Fruit fly (Drosophila melanogaster) whole organism, pupa: ENCODE results near the gene CG1092.

Source experiments
- CG13204 ChIP-seq: fragments of 200-800 bp; sonication (Bioruptor generic); optimal IDR thresholded peaks from 2 replicates; lab custom pipeline; 2018; ENCODE audit warnings: missing biosample characterization, mild to moderate bottlenecking, missing genetic modification characterization, moderate library complexity
- CG17806 ChIP-seq: fragments of 200-800 bp; sonication (Bioruptor generic); optimal IDR thresholded peaks from 2 replicates; lab custom pipeline; 2018; ENCODE audit warnings: missing biosample characterization, mild to moderate bottlenecking, missing genetic modification characterization, moderate library complexity
- CG32121 ChIP-seq: fragments of 200-800 bp; sonication (Bioruptor generic); IDR thresholded peaks from 2 replicates; pipeline ENCODE4 v1.3.6; 2022; ENCODE audit warnings: missing biosample characterization, missing genetic modification characterization
- CG4496 ChIP-seq: fragments of 200-800 bp; sonication (Bioruptor generic); IDR thresholded peaks from 3 replicates; pipeline ENCODE4 v1.3.6; 2022; ENCODE audit warnings: missing biosample characterization, missing genetic modification characterization
- CG8159 ChIP-seq: fragments of 200-800 bp; sonication (Bioruptor generic); optimal IDR thresholded peaks from 3 replicates; lab custom pipeline; 2018; ENCODE audit warnings: missing biosample characterization, mild to moderate bottlenecking, missing genetic modification characterization, moderate library complexity
- CG8301 ChIP-seq: fragments of 200-800 bp; sonication (Bioruptor generic); optimal IDR thresholded peaks from 2 replicates; lab custom pipeline; 2018; ENCODE audit warnings: missing biosample characterization, mild to moderate bottlenecking, missing genetic modification characterization
- CG9948 ChIP-seq: fragments of 200-800 bp; sonication (Bioruptor generic); optimal IDR thresholded peaks from 2 replicates; lab custom pipeline; 2018; ENCODE audit warnings: missing biosample characterization, mild to moderate bottlenecking, missing genetic modification characterization, moderate library complexity
- EcR ChIP-seq: fragments of 200-800 bp; sonication (Bioruptor generic); optimal IDR thresholded peaks from 3 replicates; lab custom pipeline; 2019; ENCODE audit warnings: missing biosample characterization, missing genetic modification characterization, mild to moderate bottlenecking, moderate library complexity, missing genetic modification reagents
- Ets98B ChIP-seq: fragments of 200-800 bp; sonication (Bioruptor generic); IDR thresholded peaks from 2 replicates; pipeline ENCODE4 v1.3.6; 2022; ENCODE audit warnings: missing biosample characterization, missing genetic modification characterization
- Snoo ChIP-seq: fragments of 200-800 bp; sonication (Bioruptor generic); optimal IDR thresholded peaks from 3 replicates; lab custom pipeline; 2017; ENCODE audit warnings: missing biosample characterization, mild to moderate bottlenecking, missing genetic modification characterization, inconsistent platforms
- fd96Ca ChIP-seq: fragments of 200-800 bp; sonication (Bioruptor generic); IDR thresholded peaks from 3 replicates; pipeline ENCODE4 v1.3.6; 2022; ENCODE audit warnings: missing biosample characterization, missing genetic modification characterization
- gl ChIP-seq: fragments of 200-800 bp; sonication (Bioruptor generic); optimal IDR thresholded peaks from 2 replicates; lab custom pipeline; 2018; ENCODE audit warnings: missing biosample characterization, mild to moderate bottlenecking, missing genetic modification characterization

DNA sequence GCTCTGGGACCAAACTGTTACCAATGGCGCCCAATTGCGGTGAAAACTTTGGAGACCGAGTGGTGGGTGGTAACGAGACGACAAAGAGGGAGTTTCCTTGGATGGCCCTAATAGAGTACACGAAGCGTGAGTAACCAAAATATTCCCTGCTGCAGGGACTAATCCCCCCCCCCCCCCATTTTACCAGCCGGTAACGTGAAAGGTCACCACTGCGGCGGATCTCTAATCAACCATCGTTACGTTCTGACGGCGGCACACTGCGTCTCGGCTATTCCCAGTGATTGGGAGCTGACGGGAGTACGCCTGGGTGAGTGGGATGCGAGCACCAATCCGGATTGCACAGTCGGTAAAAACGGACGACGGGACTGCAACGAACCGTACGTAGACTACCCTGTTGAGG lies 42.1 kb downstream of the CG1092 start:
- TF ChIP-seq EcR (GFP tag; lab: Kevin White, UChicago) (no peak), CG8301 (tag; lab: Kevin White, UChicago) (no peak), CG8159 (no peak), CG9948 (tag; lab: Kevin White, UChicago) (no peak), CG17806 (tag; lab: Kevin White, UChicago) (no peak), Snoo (tag; lab: Kevin White, UChicago) (no peak), fd96Ca (GFP tag; lab: Robert Waterston, UW) (no peak), CG4496 (GFP tag; lab: Robert Waterston, UW) (no peak), Ets98B (no peak), CG32121 (GFP tag; lab: Robert Waterston, UW) (no peak), gl (tag; lab: Kevin White, UChicago) (no peak), CG13204 (GFP tag; lab: Kevin White, UChicago) (no peak)
